Worm (Caenorhabditis elegans): ENCODE data around the gene sre-38.

Gene sre-38

ce11 chrII:12459422-12459821 lies 2.0 kb downstream of the sre-38 start, which contains the start of gene tag-281:
Gene tag-281, plus strand, starts transcription at chrII:12459761.
- TF ChIP-seq cey-2 (tag; optimal IDR thresholded peaks at IDR 0.05; ENCODE audit: borderline replicate concordance, insufficient read depth): no peak
- TF ChIP-seq dpl-1 (GFP tag; optimal IDR thresholded peaks at IDR 0.05): peak; percentile 96
- no peak for TF ChIP-seq daf-8 (GFP tag; IDR thresholded peaks at IDR 0.05)
- TF ChIP-seq egl-27 (tag; optimal IDR thresholded peaks at IDR 0.05): no peak
- TF ChIP-seq mes-2 (tag; optimal IDR thresholded peaks at IDR 0.05; ENCODE audit: poor library complexity, severe bottlenecking): peak; percentile 85
- TF ChIP-seq unc-62 (GFP tag; optimal IDR thresholded peaks at IDR 0.05 in 1 of 2): peak in 1 of 2 experiments; percentile 45
- no peak for TF ChIP-seq unc-62 (tag; optimal IDR thresholded peaks at IDR 0.05)
- TF ChIP-seq ceh-82 (tag; optimal IDR thresholded peaks at IDR 0.05): no peak
- peak; percentile 49 for TF ChIP-seq hlh-11 (tag; optimal IDR thresholded peaks at IDR 0.05)
- TF ChIP-seq nhr-11 (tag; optimal IDR thresholded peaks at IDR 0.05): peak; percentile 24
- peak; percentile 51 for TF ChIP-seq dmd-6 (GFP tag; IDR thresholded peaks at IDR 0.05)
- peak in 1 of 2 experiments; percentile 17 for TF ChIP-seq mdl-1 (tag; optimal IDR thresholded peaks at IDR 0.05)
- no peak for TF ChIP-seq Y48G9A.11 (GFP tag; IDR thresholded peaks at IDR 0.05)
- TF ChIP-seq rbr-2 (tag; optimal IDR thresholded peaks at IDR 0.05): peak; percentile 52
- peak; percentile 66 for TF ChIP-seq lin-13 (GFP tag; optimal IDR thresholded peaks at IDR 0.05)
- no peak for TF ChIP-seq mdt-29 (GFP tag; IDR thresholded peaks at IDR 0.05)
- TF ChIP-seq nhr-237 (tag; optimal IDR thresholded peaks at IDR 0.05): no peak
- TF ChIP-seq lsy-2 (tag; optimal IDR thresholded peaks at IDR 0.05): peak in 1 of 2 experiments; percentile 90
- TF ChIP-seq zip-11 (GFP tag; IDR thresholded peaks at IDR 0.05): no peak
- peak in 1 of 2 experiments; percentile 59 for TF ChIP-seq hif-1 (tag; optimal IDR thresholded peaks at IDR 0.05)
- peak; percentile 99 for TF ChIP-seq lin-38 (GFP tag; IDR thresholded peaks at IDR 0.05)
- peak; percentile 60; the same call in 1 of the 2 replicates for TF ChIP-seq zfp-3 (GFP tag; conservative IDR thresholded peaks at IDR 0.05)
- TF ChIP-seq tag-97 (GFP tag; IDR thresholded peaks at IDR 0.05): no peak
- TF ChIP-seq unc-39 (tag; optimal IDR thresholded peaks at IDR 0.05): no peak
- TF ChIP-seq egl-43 (GFP tag; IDR thresholded peaks at IDR 0.05): no peak
- TF ChIP-seq fkh-10 (GFP tag; optimal IDR thresholded peaks at IDR 0.05): peak; percentile 21
- no peak for TF ChIP-seq R02D3.7 (tag; optimal IDR thresholded peaks at IDR 0.05)
- TF ChIP-seq lin-39 (tag; optimal IDR thresholded peaks at IDR 0.05): no peak
- TF ChIP-seq jun-1 (tag; optimal IDR thresholded peaks at IDR 0.05): no peak
- peak; percentile 14 for TF ChIP-seq snpc-4 (tag; optimal IDR thresholded peaks at IDR 0.05)
- TF ChIP-seq nhr-76 (tag; optimal IDR thresholded peaks at IDR 0.05): no peak
- peak; percentile 41; the same call in 1 of the 2 replicates for TF ChIP-seq T26A8.4 (GFP tag; IDR thresholded peaks at IDR 0.05)
- peak; percentile 68 for TF ChIP-seq nhr-6 (tag; optimal IDR thresholded peaks at IDR 0.05)
- TF ChIP-seq nhr-48 (tag; optimal IDR thresholded peaks at IDR 0.05): no peak
- no peak for TF ChIP-seq ceh-62 (tag; optimal IDR thresholded peaks at IDR 0.05)
- TF ChIP-seq dmd-9 (GFP tag; IDR thresholded peaks at IDR 0.05): 0 out of 2 replicates have a peak, but pooled peaks have one; percentile 50
- TF ChIP-seq T20F7.1 (GFP tag; optimal IDR thresholded peaks at IDR 0.05): no peak
- TF ChIP-seq nhr-77 (tag; optimal IDR thresholded peaks at IDR 0.05): no peak
- TF ChIP-seq ztf-7 (tag; optimal IDR thresholded peaks at IDR 0.05): no peak
- no peak for TF ChIP-seq madf-9 (GFP tag; conservative IDR thresholded peaks at IDR 0.05)
- TF ChIP-seq dve-1 (tag; optimal IDR thresholded peaks at IDR 0.05; ENCODE audit: insufficient read depth): no peak
- TF ChIP-seq lin-15B (tag; optimal IDR thresholded peaks at IDR 0.05): peak; percentile 43
- TF ChIP-seq hmg-1.1 (GFP tag; IDR thresholded peaks at IDR 0.05): peak; percentile 55; the same call in 1 of the 2 replicates
